Fruit fly (Drosophila melanogaster): ENCODE data around the gene CG32219.

dm6 chr3L:19928435-19929011, 22.4 kb downstream of the CG32219 start, which contains the start of the genes CG8004 and RhoGDI:
- TF ChIP-seq psq (optimal IDR thresholded peaks at IDR 0.05) (no peak), insv (optimal IDR thresholded peaks at IDR 0.05) (no peak), ttk (optimal IDR thresholded peaks at IDR 0.05) (no peak), Myc (optimal IDR thresholded peaks at IDR 0.05) (no peak)

All from Kc167 (cell line).